Fruit fly (Drosophila melanogaster) whole organism, embryonic: ENCODE measurements around the gene Hmbs.
A peak's percentile ranks its signal among the peaks of the same experiment; 100 is the strongest.

Experiments used
- Bdp1 ChIP-seq: fragments of 200-800 bp; sonication (Bioruptor generic); optimal IDR thresholded peaks from 3 replicates; lab custom pipeline; 2016; ENCODE audit warnings: missing biosample characterization, missing genetic modification characterization
- CG10209 ChIP-seq: fragments of 200-800 bp; sonication (Bioruptor generic); optimal IDR thresholded peaks from 3 replicates; lab custom pipeline; 2017; ENCODE audit warnings: missing biosample characterization, mild to moderate bottlenecking, missing genetic modification characterization, missing genetic modification reagents
- CG10321 ChIP-seq: fragments of 200-800 bp; sonication (Bioruptor generic); IDR thresholded peaks from 2 replicates; pipeline ENCODE4 v1.3.6; 2022; ENCODE audit warnings: missing biosample characterization, missing genetic modification characterization
- CG10654 ChIP-seq: fragments of 200-800 bp; sonication (Bioruptor generic); optimal IDR thresholded peaks from 2 replicates; lab custom pipeline; 2016; ENCODE audit warnings: missing biosample characterization, missing genetic modification characterization
- CG15514 ChIP-seq: fragments of 200-800 bp; sonication (Bioruptor generic); optimal IDR thresholded peaks from 3 replicates; lab custom pipeline; 2017; ENCODE audit warnings: missing biosample characterization, missing genetic modification characterization, mild to moderate bottlenecking, moderate library complexity, missing genetic modification reagents
- CG16779 ChIP-seq: fragments of 200-800 bp; sonication (Bioruptor generic); IDR thresholded peaks from 2 replicates; pipeline ENCODE4 v1.3.6; 2022; ENCODE audit warnings: missing biosample characterization, missing genetic modification characterization
- CG17612 ChIP-seq: fragments of 200-800 bp; sonication (Bioruptor generic); IDR thresholded peaks from 2 replicates; pipeline ENCODE4 v1.3.6; 2022; ENCODE audit warnings: missing biosample characterization, missing genetic modification characterization
- CG18476 ChIP-seq: fragments of 200-800 bp; sonication (Bioruptor generic); optimal IDR thresholded peaks from 2 replicates; lab custom pipeline; 2016; ENCODE audit warnings: missing biosample characterization, mild to moderate bottlenecking, missing genetic modification characterization
- CG2116 ChIP-seq: fragments of 200-800 bp; sonication (Bioruptor generic); optimal IDR thresholded peaks from 3 replicates; lab custom pipeline; 2018; ENCODE audit warnings: missing biosample characterization, mild to moderate bottlenecking, missing genetic modification characterization
- CG2129 ChIP-seq: fragments of 200-800 bp; sonication (Bioruptor generic); IDR thresholded peaks from 2 replicates; pipeline ENCODE4 v1.3.6; 2022; ENCODE audit warnings: missing biosample characterization, missing genetic modification characterization; ENCODE audit not compliant: partially characterized antibody
- CG31388 ChIP-seq: fragments of 200-800 bp; sonication (Bioruptor generic); optimal IDR thresholded peaks from 2 replicates; lab custom pipeline; 2016; ENCODE audit warnings: missing biosample characterization, missing genetic modification characterization
- CG32772 ChIP-seq: fragments of 200-800 bp; sonication (Bioruptor generic); IDR thresholded peaks from 2 replicates; pipeline ENCODE4 v1.3.6; 2022; ENCODE audit warnings: missing biosample characterization, missing genetic modification characterization
- CG33213 ChIP-seq: fragments of 200-800 bp; sonication (Bioruptor generic); optimal IDR thresholded peaks from 3 replicates; lab custom pipeline; 2016; ENCODE audit warnings: missing biosample characterization, missing genetic modification characterization
- CG4360 ChIP-seq: fragments of 200-800 bp; sonication (Bioruptor generic); IDR thresholded peaks from 2 replicates; pipeline ENCODE4 v1.3.6; 2022; ENCODE audit warnings: missing biosample characterization, missing genetic modification characterization
- CG5180 ChIP-seq: fragments of 200-800 bp; sonication (Bioruptor generic); optimal IDR thresholded peaks from 3 replicates; lab custom pipeline; 2017; ENCODE audit warnings: missing biosample characterization, missing genetic modification characterization, mild to moderate bottlenecking, moderate library complexity, missing genetic modification reagents
- CG6689 ChIP-seq: fragments of 200-800 bp; sonication (Bioruptor generic); IDR thresholded peaks from 2 replicates; pipeline ENCODE4 v1.3.6; 2022; ENCODE audit warnings: missing biosample characterization, missing genetic modification characterization
- CG8281 ChIP-seq: fragments of 200-800 bp; sonication (Bioruptor generic); optimal IDR thresholded peaks from 2 replicates; lab custom pipeline; 2018; ENCODE audit warnings: missing biosample characterization, mild to moderate bottlenecking, missing genetic modification characterization, moderate library complexity
- CG8359 ChIP-seq: fragments of 200-800 bp; sonication (Bioruptor generic); optimal IDR thresholded peaks from 2 replicates; lab custom pipeline; 2017; ENCODE audit warnings: missing biosample characterization, mild to moderate bottlenecking, missing genetic modification characterization, borderline replicate concordance
- CG9215 ChIP-seq: fragments of 200-800 bp; sonication (Bioruptor generic); IDR thresholded peaks from 2 replicates; pipeline ENCODE4 v1.3.6; 2022; ENCODE audit warnings: missing biosample characterization, missing genetic modification characterization
- CG9727 ChIP-seq: fragments of 200-800 bp; sonication (Bioruptor generic); optimal IDR thresholded peaks from 3 replicates; lab custom pipeline; 2017; ENCODE audit warnings: missing biosample characterization, mild to moderate bottlenecking, missing genetic modification characterization
- Dref ChIP-seq: fragments of 200-800 bp; sonication (Bioruptor generic); IDR thresholded peaks from 2 replicates; pipeline ENCODE4 v1.3.6; 2022; ENCODE audit warnings: missing biosample characterization, missing genetic modification characterization
- E2f1 ChIP-seq: fragments of 200-800 bp; sonication (Bioruptor generic); IDR thresholded peaks from 2 replicates; pipeline ENCODE4 v1.3.6; 2022; ENCODE audit warnings: missing biosample characterization, missing genetic modification characterization
- ERR ChIP-seq: fragments of 200-800 bp; sonication (Bioruptor generic); optimal IDR thresholded peaks from 2 replicates; lab custom pipeline; 2016; ENCODE audit warnings: missing biosample characterization, missing genetic modification characterization
- Gug ChIP-seq: fragments of 200-800 bp; sonication (Bioruptor generic); IDR thresholded peaks from 4 replicates; pipeline ENCODE4 v1.3.6; 2022; ENCODE audit warnings: missing biosample characterization, missing genetic modification characterization
- HLH4C ChIP-seq: fragments of 200-800 bp; sonication (Bioruptor generic); IDR thresholded peaks from 3 replicates; pipeline ENCODE4 v1.3.6; 2022; ENCODE audit warnings: missing biosample characterization, missing genetic modification characterization; ENCODE audit not compliant: partially characterized antibody
- HmgD ChIP-seq: fragments of 200-800 bp; sonication (Bioruptor generic); optimal IDR thresholded peaks from 3 replicates; lab custom pipeline; 2016; ENCODE audit warnings: missing biosample characterization, missing genetic modification characterization
- MBD-R2 ChIP-seq: fragments of 200-800 bp; sonication (Bioruptor generic); IDR thresholded peaks from 2 replicates; pipeline ENCODE4 v1.3.6; 2022; ENCODE audit warnings: missing biosample characterization, missing genetic modification characterization
- MESR4 ChIP-seq: fragments of 200-800 bp; sonication (Bioruptor generic); optimal IDR thresholded peaks from 2 replicates; lab custom pipeline; 2018; ENCODE audit warnings: missing biosample characterization, mild to moderate bottlenecking, missing genetic modification characterization, moderate library complexity
- Myb ChIP-seq: fragments of 200-800 bp; sonication (Bioruptor generic); optimal IDR thresholded peaks from 2 replicates; lab custom pipeline; 2016; ENCODE audit warnings: missing biosample characterization, missing genetic modification characterization
- NfI ChIP-seq: fragments of 200-800 bp; sonication (Bioruptor generic); optimal IDR thresholded peaks from 3 replicates; lab custom pipeline; 2018; ENCODE audit warnings: missing biosample characterization, mild to moderate bottlenecking, missing genetic modification characterization, moderate library complexity
- Sry-β ChIP-seq: fragments of 200-800 bp; sonication (Bioruptor generic); optimal IDR thresholded peaks from 2 replicates; lab custom pipeline; 2018; ENCODE audit warnings: missing biosample characterization, mild to moderate bottlenecking, missing genetic modification characterization, moderate library complexity
- ap ChIP-seq: fragments of 200-800 bp; sonication (Bioruptor generic); IDR thresholded peaks from 2 replicates; pipeline ENCODE4 v1.3.6; 2022; ENCODE audit warnings: missing biosample characterization, missing genetic modification characterization
- br ChIP-seq: fragments of >200 bp; optimal IDR thresholded peaks from 2 replicates; lab custom pipeline; 2017
- cas ChIP-seq: fragments of 200-800 bp; sonication (Bioruptor generic); IDR thresholded peaks from 2 replicates; pipeline ENCODE4 v1.3.6; 2022; ENCODE audit warnings: missing biosample characterization, missing genetic modification characterization
- dmrt99B ChIP-seq: fragments of 200-800 bp; sonication (Bioruptor generic); optimal IDR thresholded peaks from 2 replicates; lab custom pipeline; 2018; ENCODE audit warnings: missing biosample characterization, mild to moderate bottlenecking, missing genetic modification characterization, moderate library complexity
- emc ChIP-seq: fragments of 200-800 bp; sonication (Bioruptor generic); optimal IDR thresholded peaks from 2 replicates; lab custom pipeline; 2016; ENCODE audit warnings: missing biosample characterization, missing genetic modification characterization
- fd64A ChIP-seq: fragments of 200-800 bp; sonication (Bioruptor generic); optimal IDR thresholded peaks from 3 replicates; lab custom pipeline; 2018; ENCODE audit warnings: missing biosample characterization, mild to moderate bottlenecking, missing genetic modification characterization
- fru ChIP-seq: fragments of >200 bp; optimal IDR thresholded peaks from 2 replicates; lab custom pipeline; 2017
- kah ChIP-seq: fragments of 200-800 bp; sonication (Bioruptor generic); optimal IDR thresholded peaks from 2 replicates; lab custom pipeline; 2018; ENCODE audit warnings: missing biosample characterization, mild to moderate bottlenecking, missing genetic modification characterization
- nom ChIP-seq: fragments of 200-800 bp; sonication (Bioruptor generic); optimal IDR thresholded peaks from 2 replicates; lab custom pipeline; 2017; ENCODE audit warnings: missing biosample characterization, missing genetic modification characterization, mild to moderate bottlenecking, moderate library complexity, missing genetic modification reagents
- pfk ChIP-seq: fragments of 200-800 bp; sonication (Bioruptor generic); optimal IDR thresholded peaks from 2 replicates; lab custom pipeline; 2018; ENCODE audit warnings: missing biosample characterization, mild to moderate bottlenecking, missing genetic modification characterization, moderate library complexity
- pnt ChIP-seq: fragments of 200-800 bp; sonication (Bioruptor generic); optimal IDR thresholded peaks from 3 replicates; lab custom pipeline; 2016; ENCODE audit warnings: missing biosample characterization, missing genetic modification characterization
- pros ChIP-seq: fragments of 200-800 bp; sonication (Bioruptor generic); optimal IDR thresholded peaks from 3 replicates; lab custom pipeline; 2019; ENCODE audit warnings: missing biosample characterization, mild to moderate bottlenecking, missing genetic modification characterization, moderate library complexity
- pum ChIP-seq: fragments of 200-800 bp; sonication (Bioruptor generic); optimal IDR thresholded peaks from 2 replicates; lab custom pipeline; 2016; ENCODE audit warnings: missing biosample characterization, missing genetic modification characterization
- pzg ChIP-seq: fragments of 200-800 bp; sonication (Bioruptor generic); optimal IDR thresholded peaks from 3 replicates; lab custom pipeline; 2018; ENCODE audit warnings: missing biosample characterization, mild to moderate bottlenecking, missing genetic modification characterization, moderate library complexity
- ssp ChIP-seq: fragments of 200-800 bp; sonication (Bioruptor generic); IDR thresholded peaks from 2 replicates; pipeline ENCODE4 v1.3.6; 2022; ENCODE audit warnings: missing biosample characterization, missing genetic modification characterization
- tap ChIP-seq: fragments of 200-800 bp; optimal IDR thresholded peaks from 3 replicates; lab custom pipeline; 2019; ENCODE audit warnings: missing biosample characterization, mild to moderate bottlenecking, missing genetic modification characterization, moderate library complexity
- usp ChIP-seq: fragments of >200 bp; optimal IDR thresholded peaks from 2 replicates; lab custom pipeline; 2017; ENCODE audit warnings: missing biosample characterization, missing genetic modification characterization
- zfh2 ChIP-seq: fragments of 200-800 bp; sonication (Bioruptor generic); optimal IDR thresholded peaks from 2 replicates; lab custom pipeline; 2016; ENCODE audit warnings: missing biosample characterization, missing genetic modification characterization

Gene Hmbs

DNA sequence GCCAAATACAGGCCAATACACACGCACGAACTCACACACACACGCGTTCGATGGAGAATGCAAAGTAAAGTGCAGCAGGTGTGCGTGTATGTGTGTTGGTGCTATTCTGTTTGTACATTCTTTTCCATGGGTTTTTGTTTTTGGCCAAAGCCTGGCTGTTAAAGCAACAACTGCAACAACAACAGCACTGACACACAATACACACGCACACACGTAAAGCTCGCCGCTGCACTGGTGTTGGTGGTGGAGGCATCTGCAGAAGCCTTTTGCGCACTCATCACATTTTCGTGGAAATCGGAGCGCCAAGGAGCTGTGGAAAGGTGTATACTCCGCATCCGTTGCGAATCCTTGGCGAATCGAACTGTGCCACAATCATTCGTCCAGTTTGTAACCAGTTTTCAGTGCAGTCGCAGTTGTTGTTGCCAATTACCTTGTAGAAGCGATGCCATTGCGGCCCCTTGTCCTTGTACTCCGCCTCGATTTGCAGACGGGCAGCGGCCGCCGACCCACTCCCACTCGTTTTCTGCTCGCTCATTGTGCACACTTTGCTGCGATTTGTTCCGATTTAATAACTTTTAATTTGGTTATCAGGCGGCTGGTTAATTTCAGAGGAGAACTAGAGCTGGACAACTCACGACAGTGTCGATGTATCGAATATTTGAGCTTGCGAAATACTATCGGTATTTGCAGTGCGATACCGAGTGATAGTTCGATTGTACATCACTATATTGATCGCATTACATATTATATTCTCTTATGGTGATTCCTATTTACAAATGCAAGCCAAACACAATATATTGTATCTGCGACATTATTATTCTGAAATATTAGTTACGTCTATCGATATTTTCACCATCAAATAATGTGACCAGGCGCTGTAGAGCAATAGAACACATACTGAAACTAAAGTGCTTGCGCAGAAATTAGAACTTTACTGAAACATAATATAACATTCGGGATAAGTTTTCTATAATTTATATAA, 15.5 kb downstream of the Hmbs start (continued):
- TF ChIP-seq HmgD (GFP tag; lab: Kevin White, UChicago) (peak; percentile 38), CG5180 (GFP tag; lab: Kevin White, UChicago) (no peak), CG2116 (GFP tag; lab: Kevin White, UChicago) (peak; percentile 75), CG32772 (GFP tag; lab: Robert Waterston, UW) (no peak), HLH4C (peak; percentile 97), CG16779 (GFP tag; lab: Robert Waterston, UW) (no peak), pzg (GFP tag; lab: Kevin White, UChicago) (peak; percentile 85), MBD-R2 (GFP tag; lab: Robert Waterston, UW) (peak; percentile 51), CG33213 (GFP tag; lab: Kevin White, UChicago) (peak; percentile 21), fru (lab: Kevin White, UChicago) (no peak), emc (no peak), ap (GFP tag; lab: Robert Waterston, UW) (no peak), CG8359 (GFP tag; lab: Kevin White, UChicago) (no peak), E2f1 (GFP tag; lab: Robert Waterston, UW) (peak; percentile 37; the same call in 1 of the 2 replicates), pum (GFP tag; lab: Kevin White, UChicago) (peak; percentile 35), Sry-β (no peak), nom (GFP tag; lab: Kevin White, UChicago) (no peak), pros (no peak), zfh2 (GFP tag; lab: Kevin White, UChicago) (peak; percentile 38), tap (tag; lab: Kevin White, UChicago) (peak; percentile 19), CG18476 (GFP tag; lab: Kevin White, UChicago) (no peak), CG17612 (GFP tag; lab: Robert Waterston, UW) (no peak), Dref (GFP tag; lab: Robert Waterston, UW) (peak; percentile 88), Myb (peak; percentile 15), dmrt99B (tag; lab: Kevin White, UChicago) (peak; percentile 35), CG31388 (no peak), Bdp1 (GFP tag; lab: Kevin White, UChicago) (peak; percentile 36), CG8281 (no peak), CG4360 (peak; percentile 80), ERR (GFP tag; lab: Kevin White, UChicago) (no peak), kah (GFP tag; lab: Kevin White, UChicago) (no peak), Gug (GFP tag; lab: Robert Waterston, UW) (no peak; the same call in 3 of the 4 replicates), usp (no peak), CG9727 (GFP tag; lab: Kevin White, UChicago) (peak; percentile 35), CG10209 (GFP tag; lab: Kevin White, UChicago) (peak; percentile 1), br (lab: Kevin White, UChicago) (no peak), CG2129 (GFP tag; lab: Robert Waterston, UW) (peak; percentile 97), CG15514 (peak; percentile 69), CG6689 (peak; percentile 29; the same call in 1 of the 2 replicates), CG9215 (GFP tag; lab: Robert Waterston, UW) (peak; percentile 7; the same call in 1 of the 2 replicates), NfI (GFP tag; lab: Kevin White, UChicago) (peak; percentile 28), pnt (GFP tag; lab: Kevin White, UChicago) (no peak), fd64A (GFP tag; lab: Kevin White, UChicago) (no peak), ssp (peak; percentile 21; the same call in 1 of the 2 replicates), cas (GFP tag; lab: Robert Waterston, UW) (no peak), CG10321 (no peak), CG10654 (GFP tag; lab: Kevin White, UChicago) (no peak), MESR4 (GFP tag; lab: Kevin White, UChicago) (peak; percentile 77), pfk (GFP tag; lab: Kevin White, UChicago) (no peak)
